Fruit fly (Drosophila melanogaster) whole organism, embryonic: ENCODE measurements around the gene CG42819.

Experiments
- Adf1 ChIP-seq: fragments of 200-800 bp; sonication (Bioruptor generic); IDR thresholded peaks from 2 replicates; pipeline ENCODE4 v1.3.6; 2022; ENCODE audit warnings: missing biosample characterization, missing genetic modification characterization
- B-H1 ChIP-seq: fragments of 200-800 bp; sonication (Bioruptor generic); IDR thresholded peaks from 3 replicates; pipeline ENCODE4 v1.3.6; 2022; ENCODE audit warnings: missing biosample characterization, missing genetic modification characterization
- C15 ChIP-seq: fragments of 200-800 bp; sonication (Bioruptor generic); IDR thresholded peaks from 3 replicates; pipeline ENCODE4 v1.3.6; 2022; ENCODE audit warnings: missing biosample characterization, missing genetic modification characterization
- CG10267 ChIP-seq: fragments of 200-800 bp; sonication (Bioruptor generic); optimal IDR thresholded peaks from 2 replicates; lab custom pipeline; 2018; ENCODE audit warnings: missing biosample characterization, mild to moderate bottlenecking, missing genetic modification characterization, moderate library complexity
- CG10565 ChIP-seq: fragments of 200-800 bp; sonication (Bioruptor generic); optimal IDR thresholded peaks from 3 replicates; lab custom pipeline; 2016; ENCODE audit warnings: missing biosample characterization, mild to moderate bottlenecking, missing genetic modification characterization
- CG13287 ChIP-seq: fragments of 200-800 bp; sonication (Bioruptor generic); IDR thresholded peaks from 2 replicates; pipeline ENCODE4 v1.3.6; 2022; ENCODE audit warnings: missing biosample characterization, missing genetic modification characterization; ENCODE audit not compliant: partially characterized antibody
- CG13624 ChIP-seq: fragments of 200-800 bp; sonication (Bioruptor generic); optimal IDR thresholded peaks from 2 replicates; lab custom pipeline; 2016; ENCODE audit warnings: missing biosample characterization, missing genetic modification characterization
- CG13775 ChIP-seq: fragments of 200-800 bp; sonication (Bioruptor generic); optimal IDR thresholded peaks from 3 replicates; lab custom pipeline; 2017; ENCODE audit warnings: missing biosample characterization, mild to moderate bottlenecking, missing genetic modification characterization
- CG14050 ChIP-seq: fragments of 200-800 bp; sonication (Bioruptor generic); IDR thresholded peaks from 3 replicates; pipeline ENCODE4 v1.3.6; 2022; ENCODE audit warnings: missing biosample characterization, missing genetic modification characterization
- CG16815 ChIP-seq: fragments of 200-800 bp; sonication (Bioruptor generic); optimal IDR thresholded peaks from 3 replicates; lab custom pipeline; 2017; ENCODE audit warnings: missing biosample characterization, mild to moderate bottlenecking, missing genetic modification characterization
- CG30403 ChIP-seq: fragments of 200-800 bp; sonication (Bioruptor generic); optimal IDR thresholded peaks from 3 replicates; lab custom pipeline; 2016; ENCODE audit warnings: missing biosample characterization, missing genetic modification characterization
- CG31441 ChIP-seq: fragments of 200-800 bp; sonication (Bioruptor generic); IDR thresholded peaks from 2 replicates; pipeline ENCODE4 v1.3.6; 2022; ENCODE audit warnings: missing biosample characterization, missing genetic modification characterization
- CG34224 ChIP-seq: fragments of 200-800 bp; sonication (Bioruptor generic); IDR thresholded peaks from 3 replicates; pipeline ENCODE4 v1.3.6; 2022; ENCODE audit warnings: missing biosample characterization, missing genetic modification characterization; ENCODE audit not compliant: partially characterized antibody
- CG5953 ChIP-seq: fragments of 200-800 bp; sonication (Bioruptor generic); IDR thresholded peaks from 2 replicates; pipeline ENCODE4 v1.3.6; 2022; ENCODE audit warnings: missing biosample characterization, missing genetic modification characterization
- CG6813 ChIP-seq: fragments of 200-800 bp; sonication (Bioruptor generic); optimal IDR thresholded peaks from 2 replicates; lab custom pipeline; 2017; ENCODE audit warnings: missing biosample characterization, missing genetic modification characterization, mild to moderate bottlenecking, moderate library complexity, missing genetic modification reagents
- CG8388 ChIP-seq: fragments of 200-800 bp; sonication (Bioruptor generic); optimal IDR thresholded peaks from 2 replicates; lab custom pipeline; 2019; ENCODE audit warnings: missing biosample characterization, mild to moderate bottlenecking, missing genetic modification characterization, moderate library complexity
- CoRest ChIP-seq: fragments of 200-800 bp; sonication (Bioruptor generic); optimal IDR thresholded peaks from 3 replicates; lab custom pipeline; 2018; ENCODE audit warnings: missing biosample characterization, mild to moderate bottlenecking, missing genetic modification characterization, moderate library complexity
- Dek ChIP-seq: fragments of 200-800 bp; sonication (Bioruptor generic); optimal IDR thresholded peaks from 3 replicates; lab custom pipeline; 2019; ENCODE audit warnings: missing biosample characterization, mild to moderate bottlenecking, missing genetic modification characterization, moderate library complexity
- Doc3 ChIP-seq: fragments of 200-800 bp; sonication (Bioruptor generic); IDR thresholded peaks from 3 replicates; pipeline ENCODE4 v1.3.6; 2022; ENCODE audit warnings: missing biosample characterization, missing genetic modification characterization; ENCODE audit not compliant: partially characterized antibody
- Dref ChIP-seq: fragments of 200-800 bp; sonication (Bioruptor generic); IDR thresholded peaks from 2 replicates; pipeline ENCODE4 v1.3.6; 2022; ENCODE audit warnings: missing biosample characterization, missing genetic modification characterization
- Fer2 ChIP-seq: fragments of 200-800 bp; sonication (Bioruptor generic); optimal IDR thresholded peaks from 2 replicates; lab custom pipeline; 2018; ENCODE audit warnings: missing biosample characterization, mild to moderate bottlenecking, missing genetic modification characterization, moderate library complexity
- Fer3 ChIP-seq: fragments of 200-800 bp; sonication (Bioruptor generic); optimal IDR thresholded peaks from 2 replicates; lab custom pipeline; 2018; ENCODE audit warnings: missing biosample characterization, mild to moderate bottlenecking, missing genetic modification characterization, moderate library complexity
- MESR4 ChIP-seq: fragments of 200-800 bp; sonication (Bioruptor generic); optimal IDR thresholded peaks from 2 replicates; lab custom pipeline; 2018; ENCODE audit warnings: missing biosample characterization, mild to moderate bottlenecking, missing genetic modification characterization, moderate library complexity
- Neu2 ChIP-seq: fragments of 200-800 bp; sonication (Bioruptor generic); optimal IDR thresholded peaks from 3 replicates; lab custom pipeline; 2016; ENCODE audit warnings: missing biosample characterization, missing genetic modification characterization, borderline replicate concordance
- Oli ChIP-seq: fragments of 200-800 bp; sonication (Bioruptor generic); optimal IDR thresholded peaks from 2 replicates; lab custom pipeline; 2018; ENCODE audit warnings: missing biosample characterization, mild to moderate bottlenecking, missing genetic modification characterization, moderate library complexity
- Sry-β ChIP-seq: fragments of 200-800 bp; sonication (Bioruptor generic); optimal IDR thresholded peaks from 2 replicates; lab custom pipeline; 2018; ENCODE audit warnings: missing biosample characterization, mild to moderate bottlenecking, missing genetic modification characterization, moderate library complexity
- ci ChIP-seq: fragments of 200-800 bp; sonication (Bioruptor generic); IDR thresholded peaks from 3 replicates; pipeline ENCODE4 v1.3.6; 2022; ENCODE audit warnings: missing biosample characterization, missing genetic modification characterization
- danr ChIP-seq: fragments of 200-800 bp; sonication (Bioruptor generic); IDR thresholded peaks from 2 replicates; pipeline ENCODE4 v1.3.6; 2022; ENCODE audit warnings: missing biosample characterization, missing genetic modification characterization
- disco-r ChIP-seq: fragments of 200-800 bp; sonication (Bioruptor generic); optimal IDR thresholded peaks from 2 replicates; lab custom pipeline; 2016; ENCODE audit warnings: missing biosample characterization, missing genetic modification characterization
- dpn ChIP-seq, 2 experiments: fragments of 200-800 bp; sonication (Bioruptor generic); optimal IDR thresholded peaks; 3 replicates each; lab custom pipeline; 2016; ENCODE audit warnings: missing biosample characterization in 2 of 2, missing genetic modification characterization in 2 of 2
- ewg ChIP-seq: fragments of 200-800 bp; sonication (Bioruptor generic); optimal IDR thresholded peaks from 3 replicates; lab custom pipeline; 2017; ENCODE audit warnings: mild to moderate bottlenecking, missing biosample characterization, missing genetic modification reagents, missing genetic modification characterization
- gro ChIP-seq: fragments of 200-800 bp; sonication (Bioruptor generic); optimal IDR thresholded peaks from 2 replicates; lab custom pipeline; 2016; ENCODE audit warnings: missing biosample characterization, missing genetic modification characterization
- gsb ChIP-seq: fragments of 200-800 bp; sonication (Bioruptor generic); IDR thresholded peaks from 2 replicates; pipeline ENCODE4 v1.3.6; 2022; ENCODE audit warnings: missing biosample characterization, missing genetic modification characterization
- jigr1 ChIP-seq: fragments of 200-800 bp; sonication (Bioruptor generic); IDR thresholded peaks from 3 replicates; pipeline ENCODE4 v1.3.6; 2022; ENCODE audit warnings: missing biosample characterization, missing genetic modification characterization
- kni ChIP-seq: fragments of 200-800 bp; sonication (Bioruptor generic); optimal IDR thresholded peaks from 3 replicates; lab custom pipeline; 2017; ENCODE audit warnings: mild to moderate bottlenecking, missing biosample characterization, missing genetic modification reagents, missing genetic modification characterization
- lmd ChIP-seq: fragments of 200-800 bp; sonication (Bioruptor generic); IDR thresholded peaks from 2 replicates; pipeline ENCODE4 v1.3.6; 2022; ENCODE audit warnings: missing biosample characterization, missing genetic modification characterization
- lola ChIP-seq, 3 experiments: fragments of >200 bp in 2 of 3; fragments of 200-800 bp in 1 of 3; sonication (Bioruptor generic) in 1 of 3; optimal IDR thresholded peaks; 2 replicates each; lab custom pipeline; 2017 to 2019; ENCODE audit warnings: missing biosample characterization in 3 of 3, missing genetic modification characterization in 3 of 3, mild to moderate bottlenecking in 1 of 3, moderate library complexity in 1 of 3
- luna ChIP-seq: fragments of 200-800 bp; sonication (Bioruptor generic); optimal IDR thresholded peaks from 2 replicates; lab custom pipeline; 2016; ENCODE audit warnings: missing biosample characterization, missing genetic modification characterization
- maf-S ChIP-seq: fragments of 200-800 bp; sonication (Bioruptor generic); optimal IDR thresholded peaks from 2 replicates; lab custom pipeline; 2016; ENCODE audit warnings: missing biosample characterization, missing genetic modification characterization
- mam ChIP-seq: fragments of 200-800 bp; sonication (Bioruptor generic); optimal IDR thresholded peaks from 3 replicates; lab custom pipeline; 2016; ENCODE audit warnings: missing biosample characterization, missing genetic modification characterization
- mld ChIP-seq: fragments of 200-800 bp; sonication (Bioruptor generic); IDR thresholded peaks from 3 replicates; pipeline ENCODE4 v1.3.6; 2022; ENCODE audit warnings: missing biosample characterization, missing genetic modification characterization; ENCODE audit not compliant: partially characterized antibody
- odd ChIP-seq: fragments of 200-800 bp; sonication (Bioruptor generic); optimal IDR thresholded peaks from 2 replicates; lab custom pipeline; 2017; ENCODE audit warnings: missing biosample characterization, mild to moderate bottlenecking, missing genetic modification characterization
- org-1 ChIP-seq: fragments of 200-800 bp; sonication (Bioruptor generic); optimal IDR thresholded peaks from 2 replicates; lab custom pipeline; 2017; ENCODE audit warnings: missing biosample characterization, missing genetic modification characterization
- pita ChIP-seq: fragments of 200-800 bp; sonication (Bioruptor generic); optimal IDR thresholded peaks from 2 replicates; lab custom pipeline; 2017; ENCODE audit warnings: missing biosample characterization, mild to moderate bottlenecking, missing genetic modification characterization
- pzg ChIP-seq: fragments of 200-800 bp; sonication (Bioruptor generic); optimal IDR thresholded peaks from 3 replicates; lab custom pipeline; 2018; ENCODE audit warnings: missing biosample characterization, mild to moderate bottlenecking, missing genetic modification characterization, moderate library complexity
- ranshi ChIP-seq: fragments of 200-800 bp; sonication (Bioruptor generic); IDR thresholded peaks from 2 replicates; pipeline ENCODE4 v1.3.6; 2022; ENCODE audit warnings: missing biosample characterization, missing genetic modification characterization
- run ChIP-seq: fragments of 200-800 bp; sonication (Bioruptor generic); optimal IDR thresholded peaks from 3 replicates; lab custom pipeline; 2018; ENCODE audit warnings: missing biosample characterization, mild to moderate bottlenecking, missing genetic modification characterization
- trem ChIP-seq: fragments of 200-800 bp; optimal IDR thresholded peaks from 3 replicates; lab custom pipeline; 2019; ENCODE audit warnings: missing biosample characterization, mild to moderate bottlenecking, missing genetic modification characterization, moderate library complexity

Gene CG42819

DNA sequence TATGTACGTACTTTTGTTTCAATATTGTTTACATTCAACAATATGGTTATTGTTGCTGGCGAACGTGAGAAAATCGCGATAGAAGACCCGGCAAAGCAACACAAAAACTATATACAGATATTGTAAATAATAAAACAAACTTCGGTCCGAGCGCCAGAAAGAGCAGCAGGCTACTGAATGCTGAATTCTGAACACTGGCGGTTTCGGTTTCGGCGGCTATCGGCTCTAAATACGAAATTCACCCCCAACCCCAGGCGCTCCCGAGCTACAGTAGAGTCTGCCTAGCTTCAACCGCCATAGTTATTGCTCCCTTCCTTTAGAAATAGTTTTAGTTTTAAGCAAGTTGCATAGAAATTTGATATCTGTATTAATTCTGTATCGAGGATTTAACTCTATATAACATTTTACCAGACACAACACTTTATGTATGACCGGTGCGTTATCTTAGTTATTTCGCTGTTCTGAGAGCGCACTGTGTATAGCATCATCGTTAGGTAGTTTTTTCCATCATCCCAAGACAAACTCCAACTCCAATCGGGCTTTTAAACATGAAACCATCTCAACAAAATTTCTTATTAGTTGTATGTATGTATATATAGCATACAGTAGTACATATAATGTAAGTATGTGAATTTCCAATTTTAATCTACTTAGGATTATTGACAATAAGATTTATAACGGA is 26.7 kb downstream of the CG42819 start, which contains the start of gene CG7627 (continued):
- TF ChIP-seq Sry-β (GFP tag; lab: Kevin White, UChicago) (no peak), Fer3 (tag; lab: Kevin White, UChicago) (peak; percentile 82), gro (GFP tag; lab: Kevin White, UChicago) (peak; percentile 75), jigr1 (GFP tag; lab: Robert Waterston, UW) (peak; percentile 40; the same call in 1 of the 3 replicates), CG5953 (GFP tag; lab: Robert Waterston, UW) (no peak), ci (peak; percentile 67; the same call in 2 of the 3 replicates), Fer2 (peak; percentile 58), dpn (GFP tag; optimal IDR thresholded peaks at IDR 0.05; lab: Kevin White, UChicago) (peak; percentile 67 to 77), Oli (tag; lab: Kevin White, UChicago) (peak; percentile 54), CG14050 (GFP tag; lab: Robert Waterston, UW) (peak; percentile 52; the same call in 2 of the 3 replicates), disco-r (GFP tag; lab: Kevin White, UChicago) (peak; percentile 74), odd (GFP tag; lab: Kevin White, UChicago) (peak; percentile 51), Dref (GFP tag; lab: Robert Waterston, UW) (peak; percentile 27), kni (no peak), Neu2 (no peak), C15 (0 out of 3 replicates have a peak, but pooled peaks have one; percentile 52), CG8388 (GFP tag; lab: Kevin White, UChicago) (peak; percentile 55), trem (peak; percentile 25), CG31441 (GFP tag; lab: Robert Waterston, UW) (peak; percentile 81), B-H1 (GFP tag; lab: Robert Waterston, UW) (no peak), Doc3 (GFP tag; lab: Robert Waterston, UW) (no peak), Adf1 (GFP tag; lab: Robert Waterston, UW) (peak; percentile 68), CG13624 (GFP tag; lab: Kevin White, UChicago) (peak; percentile 45), pzg (GFP tag; lab: Kevin White, UChicago) (peak; percentile 9), danr (0 out of 2 replicates have a peak, but pooled peaks have one; percentile 40), CG13287 (peak; percentile 27; the same call in 1 of the 2 replicates), ranshi (GFP tag; lab: Robert Waterston, UW) (peak; percentile 81), CG16815 (GFP tag; lab: Kevin White, UChicago) (peak; percentile 76), MESR4 (GFP tag; lab: Kevin White, UChicago) (no peak), luna (peak; percentile 1), gsb (GFP tag; lab: Robert Waterston, UW) (peak; percentile 43; the same call in 1 of the 2 replicates), org-1 (GFP tag; lab: Kevin White, UChicago) (peak; percentile 59), CG34224 (no peak), CG13775 (GFP tag; lab: Kevin White, UChicago) (peak; percentile 60), CG10267 (tag; lab: Kevin White, UChicago) (peak; percentile 65), mam (GFP tag; lab: Kevin White, UChicago) (peak; percentile 84), lola (GFP tag; optimal IDR thresholded peaks at IDR 0.05; lab: Kevin White, UChicago) (peak in 1 of 3 experiments; percentile 43), mld (GFP tag; lab: Robert Waterston, UW) (no peak), ewg (GFP tag; lab: Kevin White, UChicago) (peak; percentile 47), lmd (GFP tag; lab: Robert Waterston, UW) (peak; percentile 85), CG10565 (GFP tag; lab: Kevin White, UChicago) (no peak), CG6813 (peak; percentile 78), run (tag; lab: Kevin White, UChicago) (peak; percentile 35), CG30403 (GFP tag; lab: Kevin White, UChicago) (peak; percentile 83), Dek (tag; lab: Kevin White, UChicago) (peak; percentile 65), pita (GFP tag; lab: Kevin White, UChicago) (no peak), maf-S (GFP tag; lab: Kevin White, UChicago) (peak; percentile 43), CoRest (tag; lab: Kevin White, UChicago) (peak; percentile 68)
